Worm (Caenorhabditis elegans) whole organism, early embryonic: ENCODE measurements around the gene F47G3.4.

Source experiments
- flt-1 ChIP-seq: fragments of 200-800 bp; sonication (Bioruptor generic); IDR thresholded peaks from 2 replicates; pipeline ENCODE4 v1.3.6; 2022; ENCODE audit warnings: missing genetic modification characterization, missing compliant biosample characterization
- scrt-1 ChIP-seq: fragments of 200-800 bp; sonication (Bioruptor generic); IDR thresholded peaks from 2 replicates; pipeline ENCODE4 v1.3.6; 2022; ENCODE audit warnings: missing genetic modification characterization, missing compliant biosample characterization
- tra-4 ChIP-seq: sonication (generic microtip); optimal IDR thresholded peaks from 2 replicates; lab custom pipeline; 2017; ENCODE audit warnings: missing genetic modification characterization, missing compliant biosample characterization

DNA sequence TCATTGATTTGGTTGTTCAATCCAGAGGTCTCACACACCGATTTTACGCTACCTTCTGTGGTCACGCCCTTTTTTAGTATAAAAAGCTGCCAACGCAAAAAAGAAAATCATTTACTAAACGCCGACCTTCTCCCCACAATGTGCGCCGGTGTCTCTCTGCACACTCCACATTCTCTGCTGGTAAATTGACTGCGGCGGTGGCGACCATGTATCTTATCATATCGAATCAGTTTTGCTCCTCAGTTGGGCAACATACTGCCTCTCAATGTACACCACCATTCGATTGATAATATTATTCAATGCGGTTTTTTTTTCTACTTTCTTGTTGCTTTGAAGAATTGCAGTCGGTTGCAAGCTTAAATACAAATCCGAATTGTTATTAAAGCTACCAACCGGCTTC is 9.2 kb upstream of the F47G3.4 start:
- TF ChIP-seq scrt-1 (GFP tag; lab: Robert Waterston, UW) (no peak), tra-4 (tag; lab: Kevin White, UChicago) (no peak), flt-1 (GFP tag; lab: Robert Waterston, UW) (no peak)
